Fruit fly (Drosophila melanogaster) whole organism: Measurements from ENCODE around the gene CG10222.

Experiments used
- EcR ChIP-seq, 2 experiments: fragments of >200 bp; optimal IDR thresholded peaks; 2 replicates each; lab custom pipeline; 2017; ENCODE audit warnings: missing biosample characterization in 2 of 2, missing genetic modification characterization in 2 of 2, missing genetic modification reagents in 2 of 2
- psq ChIP-seq: fragments of >200 bp; optimal IDR thresholded peaks from 2 replicates; lab custom pipeline; 2017

dm6 chr3L:13424068-13424467, 11.8 kb upstream of the CG10222 start, which contains the start of gene CG33263:
- no peak for TF ChIP-seq EcR (GFP tag; optimal IDR thresholded peaks at IDR 0.05; lab: Kevin White, UChicago)
- TF ChIP-seq psq (lab: Kevin White, UChicago) = no peak
